Worm (Caenorhabditis elegans): Measurements from ENCODE around the gene rpoa-1.

The rpoa-1 gene

ce11 chrII:13736089-13736488 lies 41.5 kb upstream of the rpoa-1 start, which contains the start of gene R06B9.5:
R06B9.5 (plus strand) TSS chrII:13736320.
- TF ChIP-seq egl-27 (tag; optimal IDR thresholded peaks at IDR 0.05) = no peak
- no peak for TF ChIP-seq daf-16 (GFP tag; optimal IDR thresholded peaks at IDR 0.05)
- peak; percentile 5 for TF ChIP-seq daf-16 (tag; optimal IDR thresholded peaks at IDR 0.05)
- TF ChIP-seq dmd-9 (GFP tag; IDR thresholded peaks at IDR 0.05) = no peak

ce11 chrII:13732577-13732976 lies 38.0 kb upstream of the rpoa-1 start:
- TF ChIP-seq F49E8.2 (tag; optimal IDR thresholded peaks at IDR 0.05; ENCODE audit: borderline replicate concordance) = no peak
- no peak for TF ChIP-seq lim-7 (GFP tag; IDR thresholded peaks at IDR 0.05)
- TF ChIP-seq zag-1 (tag; optimal IDR thresholded peaks at IDR 0.05) = no peak
- no peak for TF ChIP-seq spr-1 (tag; optimal IDR thresholded peaks at IDR 0.05)
- no peak for TF ChIP-seq daf-16 (GFP tag; optimal IDR thresholded peaks at IDR 0.05)
- peak; percentile 41 for TF ChIP-seq daf-16 (tag; optimal IDR thresholded peaks at IDR 0.05)
- no peak for TF ChIP-seq saeg-2 (GFP tag; IDR thresholded peaks at IDR 0.05)
- TF ChIP-seq duxl-1 (tag; optimal IDR thresholded peaks at IDR 0.05; ENCODE audit: poor library complexity) = no peak
- peak in 1 of 2 experiments; percentile 96 for TF ChIP-seq hif-1 (tag; optimal IDR thresholded peaks at IDR 0.05)
- no peak for TF ChIP-seq nhr-76 (tag; optimal IDR thresholded peaks at IDR 0.05)
- TF ChIP-seq dmd-6 (GFP tag; IDR thresholded peaks at IDR 0.05) = 0 out of 2 replicates have a peak, but pooled peaks have one; percentile 12
- no peak for TF ChIP-seq spr-3 (GFP tag; optimal IDR thresholded peaks at IDR 0.05)
- TF ChIP-seq madf-5 (GFP tag; IDR thresholded peaks at IDR 0.05) = no peak
- TF ChIP-seq ZK546.5 (tag; optimal IDR thresholded peaks at IDR 0.05) = no peak
- TF ChIP-seq T26A8.4 (GFP tag; IDR thresholded peaks at IDR 0.05) = no peak
- TF ChIP-seq sdz-12 (GFP tag; optimal IDR thresholded peaks at IDR 0.05) = no peak
- no peak for TF ChIP-seq lin-13 (GFP tag; optimal IDR thresholded peaks at IDR 0.05)
- no peak for TF ChIP-seq lir-3 (tag; optimal IDR thresholded peaks at IDR 0.05)
- TF ChIP-seq Y5F2A.4 (GFP tag; optimal IDR thresholded peaks at IDR 0.05) = no peak
- no peak for TF ChIP-seq lin-29 (GFP tag; IDR thresholded peaks at IDR 0.05)
- no peak for TF ChIP-seq ceh-82 (tag; optimal IDR thresholded peaks at IDR 0.05)
- TF ChIP-seq unc-130 (GFP tag; optimal IDR thresholded peaks at IDR 0.05) = no peak
- no peak for TF ChIP-seq zfp-2 (tag; optimal IDR thresholded peaks at IDR 0.05)

- TF ChIP-seq zip-11 (GFP tag; IDR thresholded peaks at IDR 0.05) = no peak
- TF ChIP-seq lin-13 (GFP tag; optimal IDR thresholded peaks at IDR 0.05) = no peak
- TF ChIP-seq spr-1 (tag; optimal IDR thresholded peaks at IDR 0.05) = no peak
- TF ChIP-seq F49E8.2 (tag; optimal IDR thresholded peaks at IDR 0.05; ENCODE audit: borderline replicate concordance) = peak; percentile 77
Measured at ce11 chrII:13732146-13732545, 37.6 kb upstream of the rpoa-1 start.

- no peak for TF ChIP-seq nhr-41 (GFP tag; IDR thresholded peaks at IDR 0.05)
- no peak for TF ChIP-seq Y5F2A.4 (GFP tag; optimal IDR thresholded peaks at IDR 0.05)
Measured at ce11 chrII:13729416-13729815, 34.8 kb upstream of the rpoa-1 start, which contains the start of gene Y54G9A.9. Y54G9A.9 (plus strand) TSS chrII:13729716.

DNA sequence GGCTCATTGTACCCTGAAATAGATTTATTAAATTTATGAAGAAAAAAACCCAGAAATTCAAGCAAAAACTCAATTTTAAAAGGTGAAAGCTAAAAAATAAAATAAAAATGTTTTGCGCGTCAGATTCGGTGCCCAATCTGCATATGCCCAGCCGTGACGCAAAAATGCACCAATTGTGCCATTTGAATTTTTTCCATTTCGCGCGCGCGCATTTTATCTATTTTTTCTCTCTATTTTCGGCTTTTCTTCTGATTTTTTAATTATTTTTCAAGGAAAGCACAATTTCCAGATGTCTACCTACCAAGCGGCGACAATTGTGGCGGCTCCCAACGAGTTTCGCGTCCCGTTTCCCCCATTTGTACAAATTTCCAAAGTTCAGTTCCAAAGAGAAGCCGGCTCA lies 31.2 kb upstream of the rpoa-1 start, which contains the start of the genes Y54G9A.7 and bub-3:
Gene Y54G9A.7, minus strand, starts transcription at position 7 of the 400 bp plus-strand sequence.
Gene bub-3, plus strand, starts transcription at position 270 of the 400 bp plus-strand sequence.
- TF ChIP-seq hlh-11 (tag; optimal IDR thresholded peaks at IDR 0.05) (no peak), ceh-32 (tag; optimal IDR thresholded peaks at IDR 0.05; ENCODE audit: poor library complexity) (no peak), arid-1 (GFP tag; conservative IDR thresholded peaks at IDR 0.05) (no peak), pha-4 (GFP tag; IDR thresholded peaks at IDR 0.05) (no peak), pha-4 (tag; optimal IDR thresholded peaks at IDR 0.05) (no peak), attf-4 (tag; optimal IDR thresholded peaks at IDR 0.05) (no peak), unc-130 (GFP tag; optimal IDR thresholded peaks at IDR 0.05) (peak; percentile 25), lsy-2 (tag; optimal IDR thresholded peaks at IDR 0.05) (peak in 1 of 2 experiments; percentile 31), php-3 (GFP tag; IDR thresholded peaks at IDR 0.05) (no peak), mdl-1 (tag; optimal IDR thresholded peaks at IDR 0.05) (no peak), F10B5.3 (tag; optimal IDR thresholded peaks at IDR 0.05) (no peak), R02D3.7 (tag; optimal IDR thresholded peaks at IDR 0.05) (no peak), mes-2 (tag; optimal IDR thresholded peaks at IDR 0.05; ENCODE audit: poor library complexity, severe bottlenecking) (peak; percentile 53), zip-2 (tag; optimal IDR thresholded peaks at IDR 0.05) (no peak), ces-1 (GFP tag; optimal IDR thresholded peaks at IDR 0.05) (no peak), tag-97 (GFP tag; IDR thresholded peaks at IDR 0.05) (no peak), dpl-1 (GFP tag; optimal IDR thresholded peaks at IDR 0.05) (peak; percentile 52), pqm-1 (tag; optimal IDR thresholded peaks at IDR 0.05) (no peak), ama-1 (optimal IDR thresholded peaks at IDR 0.05) (no peak), fkh-10 (GFP tag; optimal IDR thresholded peaks at IDR 0.05) (no peak)
